Fruit fly (Drosophila melanogaster) whole organism, embryonic: Measurements from ENCODE around the gene Roc1b.

ENCODE experiments used
- Bgb ChIP-seq: fragments of 200-800 bp; sonication (Bioruptor generic); IDR thresholded peaks from 2 replicates; pipeline ENCODE4 v1.3.6; 2022; ENCODE audit warnings: missing biosample characterization, missing genetic modification characterization; ENCODE audit not compliant: partially characterized antibody
- CG10267 ChIP-seq: fragments of 200-800 bp; sonication (Bioruptor generic); optimal IDR thresholded peaks from 2 replicates; lab custom pipeline; 2018; ENCODE audit warnings: missing biosample characterization, mild to moderate bottlenecking, missing genetic modification characterization, moderate library complexity
- CG11085 ChIP-seq: fragments of 200-800 bp; sonication (Bioruptor generic); IDR thresholded peaks from 2 replicates; pipeline ENCODE4 v1.3.6; 2022; ENCODE audit warnings: missing biosample characterization, missing genetic modification characterization
- CG11695 ChIP-seq: fragments of 200-800 bp; sonication (Bioruptor generic); IDR thresholded peaks from 3 replicates; pipeline ENCODE4 v1.3.6; 2022; ENCODE audit warnings: missing biosample characterization, missing genetic modification characterization
- CG12219 ChIP-seq: fragments of 200-800 bp; sonication (Bioruptor generic); optimal IDR thresholded peaks from 3 replicates; lab custom pipeline; 2018; ENCODE audit warnings: missing biosample characterization, mild to moderate bottlenecking, missing genetic modification characterization
- CG12942 ChIP-seq: fragments of 200-800 bp; sonication (Bioruptor generic); optimal IDR thresholded peaks from 3 replicates; lab custom pipeline; 2016; ENCODE audit warnings: missing biosample characterization, missing genetic modification characterization
- CG13296 ChIP-seq: fragments of 200-800 bp; sonication (Bioruptor generic); optimal IDR thresholded peaks from 3 replicates; lab custom pipeline; 2018; ENCODE audit warnings: missing biosample characterization, mild to moderate bottlenecking, missing genetic modification characterization
- CG13624 ChIP-seq: fragments of 200-800 bp; sonication (Bioruptor generic); optimal IDR thresholded peaks from 2 replicates; lab custom pipeline; 2016; ENCODE audit warnings: missing biosample characterization, missing genetic modification characterization
- CG1647 ChIP-seq: fragments of 200-800 bp; sonication (Bioruptor generic); optimal IDR thresholded peaks from 3 replicates; lab custom pipeline; 2016; ENCODE audit warnings: missing biosample characterization, missing genetic modification characterization
- CG16813 ChIP-seq: fragments of 200-800 bp; sonication (Bioruptor generic); IDR thresholded peaks from 3 replicates; pipeline ENCODE4 v1.3.6; 2022; ENCODE audit warnings: missing biosample characterization, missing genetic modification characterization; ENCODE audit not compliant: partially characterized antibody
- CG16815 ChIP-seq: fragments of 200-800 bp; sonication (Bioruptor generic); optimal IDR thresholded peaks from 3 replicates; lab custom pipeline; 2017; ENCODE audit warnings: missing biosample characterization, mild to moderate bottlenecking, missing genetic modification characterization
- CG17361 ChIP-seq: fragments of 200-800 bp; sonication (Bioruptor generic); IDR thresholded peaks from 3 replicates; pipeline ENCODE4 v1.3.6; 2022; ENCODE audit warnings: missing biosample characterization, missing genetic modification characterization
- CG2199 ChIP-seq: fragments of 200-800 bp; sonication (Bioruptor generic); IDR thresholded peaks from 3 replicates; pipeline ENCODE4 v1.3.6; 2022; ENCODE audit warnings: missing biosample characterization, missing genetic modification characterization
- CG2875 ChIP-seq: fragments of 200-800 bp; sonication (Bioruptor generic); optimal IDR thresholded peaks from 2 replicates; lab custom pipeline; 2017; ENCODE audit warnings: missing biosample characterization, mild to moderate bottlenecking, missing genetic modification characterization, missing genetic modification reagents
- CG31224 ChIP-seq: fragments of 200-800 bp; sonication (Bioruptor generic); IDR thresholded peaks from 2 replicates; pipeline ENCODE4 v1.3.6; 2022; ENCODE audit warnings: missing biosample characterization, missing genetic modification characterization
- CG33557 ChIP-seq: fragments of 200-800 bp; sonication (Bioruptor generic); optimal IDR thresholded peaks from 2 replicates; lab custom pipeline; 2019; ENCODE audit warnings: missing biosample characterization, mild to moderate bottlenecking, missing genetic modification characterization, moderate library complexity
- CG3995 ChIP-seq: fragments of 200-800 bp; sonication (Bioruptor generic); optimal IDR thresholded peaks from 3 replicates; lab custom pipeline; 2016; ENCODE audit warnings: missing biosample characterization, missing genetic modification characterization
- CG7963 ChIP-seq: fragments of 200-800 bp; sonication (Bioruptor generic); IDR thresholded peaks from 3 replicates; pipeline ENCODE4 v1.3.6; 2022; ENCODE audit warnings: missing biosample characterization, missing genetic modification characterization; ENCODE audit not compliant: partially characterized antibody
- CG8944 ChIP-seq: fragments of 200-800 bp; sonication (Bioruptor generic); optimal IDR thresholded peaks from 3 replicates; lab custom pipeline; 2016; ENCODE audit warnings: missing biosample characterization, missing genetic modification characterization
- CG9609 ChIP-seq: fragments of 200-800 bp; sonication (Bioruptor generic); optimal IDR thresholded peaks from 3 replicates; lab custom pipeline; 2016; ENCODE audit warnings: missing biosample characterization, missing genetic modification characterization
- CG9797 ChIP-seq: fragments of 200-800 bp; sonication (Bioruptor generic); optimal IDR thresholded peaks from 3 replicates; lab custom pipeline; 2018; ENCODE audit warnings: missing biosample characterization, mild to moderate bottlenecking, missing genetic modification characterization
- CG9876 ChIP-seq: fragments of 200-800 bp; sonication (Bioruptor generic); optimal IDR thresholded peaks from 2 replicates; lab custom pipeline; 2016; ENCODE audit warnings: missing biosample characterization, missing genetic modification characterization
- CrebB ChIP-seq: fragments of 200-800 bp; sonication (Bioruptor generic); optimal IDR thresholded peaks from 3 replicates; lab custom pipeline; 2018; ENCODE audit warnings: missing biosample characterization, mild to moderate bottlenecking, missing genetic modification characterization
- Dip2 ChIP-seq: fragments of 200-800 bp; sonication (Bioruptor generic); IDR thresholded peaks from 2 replicates; pipeline ENCODE4 v1.3.6; 2022; ENCODE audit warnings: missing biosample characterization, missing genetic modification characterization
- Elba2 ChIP-seq: fragments of 200-800 bp; sonication (Bioruptor generic); optimal IDR thresholded peaks from 3 replicates; lab custom pipeline; 2016; ENCODE audit warnings: missing biosample characterization, missing genetic modification characterization
- HLH54F ChIP-seq: fragments of 200-800 bp; sonication (Bioruptor generic); optimal IDR thresholded peaks from 3 replicates; lab custom pipeline; 2016; ENCODE audit warnings: missing biosample characterization, missing genetic modification characterization
- Hand ChIP-seq: fragments of 200-800 bp; sonication (Bioruptor generic); optimal IDR thresholded peaks from 2 replicates; lab custom pipeline; 2017; ENCODE audit warnings: mild to moderate bottlenecking, missing biosample characterization, missing genetic modification reagents, missing genetic modification characterization
- Hr3 ChIP-seq: fragments of 200-800 bp; sonication (Bioruptor generic); optimal IDR thresholded peaks from 3 replicates; lab custom pipeline; 2016; ENCODE audit warnings: missing biosample characterization, missing genetic modification characterization
- Oli ChIP-seq: fragments of 200-800 bp; sonication (Bioruptor generic); optimal IDR thresholded peaks from 2 replicates; lab custom pipeline; 2018; ENCODE audit warnings: missing biosample characterization, mild to moderate bottlenecking, missing genetic modification characterization, moderate library complexity
- Ravus ChIP-seq: fragments of 200-800 bp; sonication (Bioruptor generic); IDR thresholded peaks from 2 replicates; pipeline ENCODE4 v1.3.6; 2022; ENCODE audit warnings: missing biosample characterization, missing genetic modification characterization
- Rx ChIP-seq: fragments of 200-800 bp; sonication (Bioruptor generic); IDR thresholded peaks from 2 replicates; pipeline ENCODE4 v1.3.6; 2022; ENCODE audit warnings: missing biosample characterization, missing genetic modification characterization
- abd-A ChIP-seq: fragments of 200-800 bp; sonication (Bioruptor generic); optimal IDR thresholded peaks from 3 replicates; lab custom pipeline; 2019; ENCODE audit warnings: missing biosample characterization, mild to moderate bottlenecking, missing genetic modification characterization, moderate library complexity
- ara ChIP-seq: fragments of 200-800 bp; sonication (Bioruptor generic); IDR thresholded peaks from 2 replicates; pipeline ENCODE4 v1.3.6; 2022; ENCODE audit warnings: missing biosample characterization, missing genetic modification characterization
- bab2 ChIP-seq: fragments of 200-800 bp; sonication (Bioruptor generic); optimal IDR thresholded peaks from 2 replicates; lab custom pipeline; 2016; ENCODE audit warnings: missing biosample characterization, missing genetic modification characterization
- corto ChIP-seq: fragments of 200-800 bp; sonication (Bioruptor generic); optimal IDR thresholded peaks from 2 replicates; lab custom pipeline; 2016; ENCODE audit warnings: missing biosample characterization, mild to moderate bottlenecking, missing genetic modification characterization, moderate library complexity
- fd3F ChIP-seq: fragments of 200-800 bp; sonication (Bioruptor generic); optimal IDR thresholded peaks from 2 replicates; lab custom pipeline; 2018; ENCODE audit warnings: missing biosample characterization, mild to moderate bottlenecking, missing genetic modification characterization, moderate library complexity
- gem ChIP-seq: fragments of 200-800 bp; sonication (Bioruptor generic); optimal IDR thresholded peaks from 2 replicates; lab custom pipeline; 2019; ENCODE audit warnings: missing biosample characterization, mild to moderate bottlenecking, missing genetic modification characterization, moderate library complexity
- grau ChIP-seq: fragments of 200-800 bp; optimal IDR thresholded peaks from 3 replicates; lab custom pipeline; 2019; ENCODE audit warnings: missing biosample characterization, mild to moderate bottlenecking, missing genetic modification characterization, moderate library complexity
- hbn ChIP-seq: fragments of 200-800 bp; sonication (Bioruptor generic); IDR thresholded peaks from 2 replicates; pipeline ENCODE4 v1.3.6; 2022; ENCODE audit warnings: missing biosample characterization, missing genetic modification characterization; ENCODE audit not compliant: partially characterized antibody
- lmd ChIP-seq: fragments of 200-800 bp; sonication (Bioruptor generic); IDR thresholded peaks from 2 replicates; pipeline ENCODE4 v1.3.6; 2022; ENCODE audit warnings: missing biosample characterization, missing genetic modification characterization
- lola ChIP-seq, 3 experiments: fragments of >200 bp in 2 of 3; fragments of 200-800 bp in 1 of 3; sonication (Bioruptor generic) in 1 of 3; optimal IDR thresholded peaks; 2 replicates each; lab custom pipeline; 2017 to 2019; ENCODE audit warnings: missing biosample characterization in 3 of 3, missing genetic modification characterization in 3 of 3, mild to moderate bottlenecking in 1 of 3, moderate library complexity in 1 of 3
- nerfin-1 ChIP-seq: fragments of 200-800 bp; sonication (Bioruptor generic); optimal IDR thresholded peaks from 3 replicates; lab custom pipeline; 2019; ENCODE audit warnings: missing biosample characterization, mild to moderate bottlenecking, missing genetic modification characterization, moderate library complexity
- nom ChIP-seq: fragments of 200-800 bp; sonication (Bioruptor generic); optimal IDR thresholded peaks from 2 replicates; lab custom pipeline; 2017; ENCODE audit warnings: missing biosample characterization, missing genetic modification characterization, mild to moderate bottlenecking, moderate library complexity, missing genetic modification reagents
- ranshi ChIP-seq: fragments of 200-800 bp; sonication (Bioruptor generic); IDR thresholded peaks from 2 replicates; pipeline ENCODE4 v1.3.6; 2022; ENCODE audit warnings: missing biosample characterization, missing genetic modification characterization
- rib ChIP-seq: fragments of 200-800 bp; sonication (Bioruptor generic); IDR thresholded peaks from 2 replicates; pipeline ENCODE4 v1.3.6; 2022; ENCODE audit warnings: missing biosample characterization, missing genetic modification characterization
- slbo ChIP-seq: fragments of 200-800 bp; sonication (Bioruptor generic); IDR thresholded peaks from 2 replicates; pipeline ENCODE4 v1.3.6; 2022; ENCODE audit warnings: missing biosample characterization, missing genetic modification characterization
- ssp ChIP-seq: fragments of 200-800 bp; sonication (Bioruptor generic); IDR thresholded peaks from 2 replicates; pipeline ENCODE4 v1.3.6; 2022; ENCODE audit warnings: missing biosample characterization, missing genetic modification characterization
- tin ChIP-seq: fragments of 200-800 bp; sonication (Bioruptor generic); optimal IDR thresholded peaks from 3 replicates; lab custom pipeline; 2016; ENCODE audit warnings: missing biosample characterization, missing genetic modification characterization
- unc-4 ChIP-seq: fragments of 200-800 bp; sonication (Bioruptor generic); IDR thresholded peaks from 2 replicates; pipeline ENCODE4 v1.3.6; 2022; ENCODE audit warnings: missing biosample characterization, missing genetic modification characterization; ENCODE audit not compliant: partially characterized antibody
- unpg ChIP-seq: fragments of 200-800 bp; sonication (Bioruptor generic); optimal IDR thresholded peaks from 3 replicates; lab custom pipeline; 2018; ENCODE audit warnings: missing biosample characterization, mild to moderate bottlenecking, missing genetic modification characterization, moderate library complexity

The Roc1b gene

dm6 chr3L:350651-351228 lies 7.0 kb upstream of the Roc1b start (continued):
- TF ChIP-seq CG8944 (GFP tag; lab: Kevin White, UChicago) (peak; percentile 4), CrebB (tag; lab: Kevin White, UChicago) (no peak), Ravus (GFP tag; lab: Robert Waterston, UW) (peak; percentile 48), CG13624 (GFP tag; lab: Kevin White, UChicago) (peak; percentile 83), CG9609 (GFP tag; lab: Kevin White, UChicago) (peak; percentile 33), CG33557 (GFP tag; lab: Kevin White, UChicago) (no peak), CG2199 (GFP tag; lab: Robert Waterston, UW) (peak; percentile 54; the same call in 1 of the 3 replicates), ara (GFP tag; lab: Robert Waterston, UW) (peak; percentile 70), slbo (GFP tag; lab: Robert Waterston, UW) (peak; percentile 85), hbn (GFP tag; lab: Robert Waterston, UW) (no peak), nom (GFP tag; lab: Kevin White, UChicago) (no peak), CG13296 (GFP tag; lab: Kevin White, UChicago) (peak; percentile 70), lola (GFP tag; optimal IDR thresholded peaks at IDR 0.05; lab: Kevin White, UChicago) (peak in 1 of 3 experiments; percentile 23), CG1647 (peak; percentile 59), bab2 (GFP tag; lab: Kevin White, UChicago) (peak; percentile 75), CG12942 (GFP tag; lab: Kevin White, UChicago) (no peak), CG17361 (GFP tag; lab: Robert Waterston, UW) (peak; percentile 89), CG16813 (GFP tag; lab: Robert Waterston, UW) (no peak), Bgb (GFP tag; lab: Robert Waterston, UW) (no peak), CG12219 (GFP tag; lab: Kevin White, UChicago) (peak; percentile 40), Hand (GFP tag; lab: Kevin White, UChicago) (peak; percentile 36), Dip2 (no peak), ranshi (GFP tag; lab: Robert Waterston, UW) (peak; percentile 88), Rx (GFP tag; lab: Robert Waterston, UW) (peak; percentile 55; the same call in 1 of the 2 replicates), CG16815 (GFP tag; lab: Kevin White, UChicago) (peak; percentile 20), nerfin-1 (tag; lab: Kevin White, UChicago) (peak; percentile 45), abd-A (tag; lab: Kevin White, UChicago) (no peak), ssp (GFP tag; lab: Robert Waterston, UW) (peak; percentile 65), unpg (GFP tag; lab: Kevin White, UChicago) (peak; percentile 76), Oli (tag; lab: Kevin White, UChicago) (peak; percentile 66), CG7963 (no peak), CG3995 (GFP tag; lab: Kevin White, UChicago) (no peak), rib (GFP tag; lab: Robert Waterston, UW) (peak; percentile 77), lmd (GFP tag; lab: Robert Waterston, UW) (peak; percentile 85), tin (peak; percentile 53), CG11085 (GFP tag; lab: Robert Waterston, UW) (peak; percentile 70), HLH54F (GFP tag; lab: Kevin White, UChicago) (peak; percentile 46), CG11695 (GFP tag; lab: Robert Waterston, UW) (peak; percentile 88), Hr3 (GFP tag; lab: Kevin White, UChicago) (peak; percentile 49), CG9797 (no peak), grau (tag; lab: Kevin White, UChicago) (peak; percentile 73), corto (GFP tag; lab: Kevin White, UChicago) (no peak), CG10267 (peak; percentile 76), CG2875 (peak; percentile 32), CG9876 (GFP tag; lab: Kevin White, UChicago) (no peak), fd3F (GFP tag; lab: Kevin White, UChicago) (peak; percentile 56), CG31224 (peak; percentile 69), unc-4 (GFP tag; lab: Robert Waterston, UW) (no peak), gem (tag; lab: Kevin White, UChicago) (peak; percentile 84), Elba2 (GFP tag; lab: Kevin White, UChicago) (no peak)
